Worm (Caenorhabditis elegans) whole organism, mixed stage, embryonic: ENCODE data around the gene Y57A10A.24.

Experiments used
- M03D4.4 ChIP-seq: sonication (generic microtip); optimal IDR thresholded peaks from 2 replicates; lab custom pipeline; 2017; ENCODE audit warnings: mild to moderate bottlenecking, missing genetic modification characterization, missing compliant biosample characterization
- blmp-1 ChIP-seq: fragments of 150-350 bp; optimal IDR thresholded peaks from 2 replicates; lab custom pipeline; 2014; ENCODE audit warnings: missing biosample characterization, missing genetic modification characterization
- ceh-43 ChIP-seq: fragments of 200-800 bp; sonication (Bioruptor generic); optimal IDR thresholded peaks from 2 replicates; lab custom pipeline; 2018; ENCODE audit warnings: mild to moderate bottlenecking, missing genetic modification characterization, moderate library complexity, missing compliant biosample characterization
- ceh-83 ChIP-seq: fragments of 200-800 bp; sonication (Bioruptor generic); optimal IDR thresholded peaks from 2 replicates; lab custom pipeline; 2018; ENCODE audit warnings: mild to moderate bottlenecking, missing genetic modification characterization, missing compliant biosample characterization
- ces-1 ChIP-seq: fragments of 150-350 bp; optimal IDR thresholded peaks from 2 replicates; lab custom pipeline; 2014; ENCODE audit warnings: missing biosample characterization, missing genetic modification reagents, missing genetic modification characterization
- cnd-1 ChIP-seq: fragments of 200-800 bp; sonication (Bioruptor generic); optimal IDR thresholded peaks from 2 replicates; lab custom pipeline; 2018; ENCODE audit warnings: mild to moderate bottlenecking, missing genetic modification characterization, missing compliant biosample characterization
- drap-1 ChIP-seq: fragments of 200-800 bp; sonication (Bioruptor generic); optimal IDR thresholded peaks from 3 replicates; lab custom pipeline; 2018; ENCODE audit warnings: mild to moderate bottlenecking, missing genetic modification characterization, missing compliant biosample characterization
- elt-1 ChIP-seq: sonication (generic microtip); optimal IDR thresholded peaks from 2 replicates; lab custom pipeline; 2017; ENCODE audit warnings: missing genetic modification characterization, mild to moderate bottlenecking, missing compliant biosample characterization, antibody characterized with exemption, moderate library complexity, borderline replicate concordance; ENCODE audit not compliant: insufficient read depth
- elt-3 ChIP-seq: fragments of 150-350 bp; optimal IDR thresholded peaks from 2 replicates; lab custom pipeline; 2014; ENCODE audit warnings: missing biosample characterization, missing genetic modification characterization
- hlh-1 ChIP-seq: fragments of 150-350 bp; optimal IDR thresholded peaks from 2 replicates; lab custom pipeline; 2014; ENCODE audit warnings: missing biosample characterization, missing genetic modification reagents, missing genetic modification characterization
- lin-13 ChIP-seq: fragments of 150-350 bp; optimal IDR thresholded peaks from 2 replicates; lab custom pipeline; 2014; ENCODE audit warnings: missing biosample characterization, missing genetic modification characterization
- lin-32 ChIP-seq: fragments of 200-800 bp; sonication (Bioruptor generic); optimal IDR thresholded peaks from 2 replicates; lab custom pipeline; 2018; ENCODE audit warnings: mild to moderate bottlenecking, missing genetic modification characterization, missing compliant biosample characterization
- lsy-2 ChIP-seq: fragments of 150-350 bp; optimal IDR thresholded peaks from 2 replicates; lab custom pipeline; 2014; ENCODE audit warnings: missing biosample characterization, missing genetic modification characterization
- mab-5 ChIP-seq: fragments of 150-350 bp; optimal IDR thresholded peaks from 2 replicates; lab custom pipeline; 2014; ENCODE audit warnings: missing biosample characterization, missing genetic modification characterization
- mep-1 ChIP-seq: fragments of 150-350 bp; optimal IDR thresholded peaks from 2 replicates; lab custom pipeline; 2017; ENCODE audit warnings: missing biosample characterization, missing genetic modification reagents, missing genetic modification characterization, inconsistent platforms
- mls-2 ChIP-seq: sonication (generic microtip); optimal IDR thresholded peaks from 2 replicates; lab custom pipeline; 2016; ENCODE audit warnings: mild to moderate bottlenecking, missing genetic modification characterization, moderate library complexity, missing compliant biosample characterization
- nhr-12 ChIP-seq: fragments of 150-350 bp; optimal IDR thresholded peaks from 2 replicates; lab custom pipeline; 2014; ENCODE audit warnings: missing biosample characterization, missing genetic modification characterization
- nhr-2 ChIP-seq: fragments of 150-350 bp; optimal IDR thresholded peaks from 2 replicates; lab custom pipeline; 2014; ENCODE audit warnings: missing biosample characterization, missing genetic modification characterization
- nhr-237 ChIP-seq: fragments of 150-350 bp; optimal IDR thresholded peaks from 2 replicates; lab custom pipeline; 2014; ENCODE audit warnings: missing biosample characterization, missing genetic modification characterization
- nhr-28 ChIP-seq: fragments of 150-350 bp; optimal IDR thresholded peaks from 2 replicates; lab custom pipeline; 2014; ENCODE audit warnings: missing biosample characterization, missing genetic modification characterization
- pha-4 ChIP-seq: fragments of 150-350 bp; optimal IDR thresholded peaks from 2 replicates; lab custom pipeline; 2018; ENCODE audit warnings: missing biosample characterization, missing genetic modification reagents, missing genetic modification characterization
- sem-2 ChIP-seq: fragments of 200-800 bp; sonication (Bioruptor generic); optimal IDR thresholded peaks from 2 replicates; lab custom pipeline; 2018; ENCODE audit warnings: mild to moderate bottlenecking, missing genetic modification characterization, missing compliant biosample characterization
- snpc-4 ChIP-seq: fragments of 150-350 bp; optimal IDR thresholded peaks from 2 replicates; lab custom pipeline; 2014; ENCODE audit warnings: missing biosample characterization, missing genetic modification characterization
- sptf-1 ChIP-seq: sonication (generic microtip); optimal IDR thresholded peaks from 2 replicates; lab custom pipeline; 2017; ENCODE audit warnings: mild to moderate bottlenecking, missing genetic modification characterization, moderate library complexity, missing compliant biosample characterization
- tbx-8 ChIP-seq: fragments of 200-800 bp; sonication (Bioruptor generic); optimal IDR thresholded peaks from 2 replicates; lab custom pipeline; 2018; ENCODE audit warnings: mild to moderate bottlenecking, missing genetic modification characterization, moderate library complexity, missing compliant biosample characterization
- unc-120 ChIP-seq: sonication (generic microtip); optimal IDR thresholded peaks from 2 replicates; lab custom pipeline; 2017; ENCODE audit warnings: missing genetic modification characterization, missing compliant biosample characterization; ENCODE audit not compliant: poor library complexity, severe bottlenecking
- unc-39 ChIP-seq: fragments of 150-350 bp; optimal IDR thresholded peaks from 2 replicates; lab custom pipeline; 2014; ENCODE audit warnings: missing biosample characterization, missing genetic modification characterization
- unc-62 ChIP-seq: fragments of 150-350 bp; optimal IDR thresholded peaks from 2 replicates; lab custom pipeline; 2014; ENCODE audit warnings: missing biosample characterization, missing genetic modification reagents, missing genetic modification characterization
- zip-8 ChIP-seq: fragments of 150-350 bp; optimal IDR thresholded peaks from 2 replicates; lab custom pipeline; 2014; ENCODE audit warnings: missing biosample characterization, missing genetic modification characterization
- ztf-11 ChIP-seq: fragments of 150-350 bp; optimal IDR thresholded peaks from 2 replicates; lab custom pipeline; 2014; ENCODE audit warnings: missing biosample characterization, missing genetic modification characterization

Y57A10A.24 gene

DNA sequence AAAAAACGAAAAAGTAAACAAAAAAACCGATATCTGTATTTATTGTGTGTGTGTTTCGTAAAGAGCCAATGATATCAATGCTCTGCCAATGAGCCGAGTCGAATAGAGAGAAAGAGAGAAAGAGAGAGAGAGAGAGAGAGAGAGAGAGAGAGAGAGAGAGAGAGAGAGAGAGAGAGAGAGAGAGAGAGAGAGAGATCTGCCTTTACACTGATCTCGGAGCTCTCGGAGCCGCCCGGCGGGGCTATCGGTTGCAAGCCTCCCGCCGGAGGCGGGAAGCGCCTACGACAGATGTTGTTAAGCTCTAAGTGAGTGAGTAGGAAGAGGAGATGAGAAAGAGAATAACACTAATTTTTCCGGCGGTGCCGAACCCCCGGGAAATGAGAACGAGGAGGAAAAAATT is 26.1 kb downstream of the Y57A10A.24 start:
- TF ChIP-seq hlh-1 (tag; lab: Kevin White, UChicago): peak; percentile 71
- no peak for TF ChIP-seq tbx-8 (GFP tag; lab: Kevin White, UChicago)
- TF ChIP-seq M03D4.4: peak; percentile 59
- peak; percentile 31 for TF ChIP-seq unc-120 (tag; lab: Kevin White, UChicago)
- peak; percentile 50 for TF ChIP-seq sptf-1
- no peak for TF ChIP-seq snpc-4
- peak; percentile 0 for TF ChIP-seq unc-62 (GFP tag; lab: Kevin White, UChicago)

ce11 chrII:12274944-12275343 is 32.2 kb downstream of the Y57A10A.24 start, which contains the start of gene Y57A10A.27:
Gene Y57A10A.27, minus strand, starts transcription at chrII:12275044.
- TF ChIP-seq lsy-2 (tag; lab: Kevin White, UChicago): no peak
- TF ChIP-seq ces-1 (GFP tag; lab: Kevin White, UChicago): no peak
- TF ChIP-seq zip-8 (tag; lab: Kevin White, UChicago): no peak
- no peak for TF ChIP-seq sptf-1
- no peak for TF ChIP-seq pha-4 (tag; lab: Kevin White, UChicago)
- TF ChIP-seq unc-120 (tag; lab: Kevin White, UChicago): no peak
- no peak for TF ChIP-seq nhr-237 (tag; lab: Kevin White, UChicago)
- no peak for TF ChIP-seq nhr-12 (tag; lab: Kevin White, UChicago)
- no peak for TF ChIP-seq mls-2 (tag; lab: Kevin White, UChicago)
- no peak for TF ChIP-seq ztf-11 (tag; lab: Kevin White, UChicago)
- TF ChIP-seq hlh-1 (tag; lab: Kevin White, UChicago): no peak
- no peak for TF ChIP-seq mep-1 (tag; lab: Kevin White, UChicago)
- TF ChIP-seq mab-5 (tag; lab: Kevin White, UChicago): no peak
- TF ChIP-seq lin-32: no peak
- no peak for TF ChIP-seq nhr-2 (tag; lab: Kevin White, UChicago)

- TF ChIP-seq mab-5 (tag; lab: Kevin White, UChicago) (no peak), tbx-8 (GFP tag; lab: Kevin White, UChicago) (no peak), nhr-12 (tag; lab: Kevin White, UChicago) (no peak), lin-13 (no peak), unc-120 (tag; lab: Kevin White, UChicago) (no peak), sem-2 (GFP tag; lab: Kevin White, UChicago) (no peak), ceh-43 (GFP tag; lab: Kevin White, UChicago) (no peak)
Measured at ce11 chrII:12278602-12279001, 35.9 kb downstream of the Y57A10A.24 start.

DNA sequence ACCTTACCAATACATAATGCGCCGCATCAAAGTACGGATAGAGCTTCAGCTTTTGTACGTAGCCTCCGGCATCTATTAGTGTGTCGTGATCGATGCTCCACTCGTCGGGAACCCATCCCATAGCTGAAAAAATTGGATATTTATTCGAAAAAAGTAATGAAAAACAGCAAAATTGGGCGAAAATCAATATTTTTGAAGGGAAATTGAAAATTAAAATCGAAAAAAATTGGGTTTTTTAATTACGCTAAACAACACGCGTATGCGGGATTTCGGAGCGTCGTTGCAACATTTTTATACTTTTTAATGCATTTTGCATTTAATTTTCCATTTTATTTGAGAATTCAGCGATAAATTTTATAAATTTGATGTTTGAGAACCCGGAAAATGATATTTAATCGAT is 36.5 kb downstream of the Y57A10A.24 start, which contains the start of the genes tric-1B.2 and Y57A10A.29:
tric-1B.2 (minus strand) TSS at position 129 of the 400 bp plus-strand sequence.
Y57A10A.29 (plus strand) TSS at position 303 of the 400 bp plus-strand sequence.
- TF ChIP-seq ceh-83 (GFP tag; lab: Kevin White, UChicago) (no peak), nhr-28 (no peak), sptf-1 (no peak), unc-39 (tag; lab: Kevin White, UChicago) (no peak), ces-1 (GFP tag; lab: Kevin White, UChicago) (peak; percentile 67), elt-1 (tag; lab: Kevin White, UChicago) (no peak), nhr-2 (tag; lab: Kevin White, UChicago) (no peak), M03D4.4 (no peak), nhr-12 (tag; lab: Kevin White, UChicago) (no peak)
- TF ChIP-seq, all 35 proteins: peak for 1

DNA sequence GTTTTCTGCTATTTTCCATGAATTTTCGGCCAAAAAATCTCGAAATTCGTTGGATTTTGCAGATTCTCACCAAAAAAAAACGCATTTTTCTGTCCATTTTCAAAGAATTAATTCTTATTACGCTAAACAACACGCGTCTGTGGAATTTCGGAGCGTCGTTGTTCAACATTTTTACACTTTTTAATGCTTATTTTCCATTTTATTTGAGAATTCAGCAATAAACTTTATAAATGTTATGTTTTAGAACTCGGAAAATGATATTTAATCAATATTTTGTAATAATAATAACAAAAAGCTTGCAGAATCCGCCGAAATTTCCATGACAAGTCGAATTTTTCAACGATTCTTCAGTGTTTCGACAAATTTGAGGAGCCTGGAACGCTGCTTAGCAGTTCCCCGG is 37.6 kb downstream of the Y57A10A.24 start, which contains the start of gene ife-5:
ife-5 (plus strand) TSS at position 301 of the 400 bp plus-strand sequence.
- TF ChIP-seq nhr-2 (tag; lab: Kevin White, UChicago) (no peak), mab-5 (tag; lab: Kevin White, UChicago) (no peak), snpc-4 (no peak), blmp-1 (tag; lab: Kevin White, UChicago) (no peak), unc-62 (GFP tag; lab: Kevin White, UChicago) (no peak), ces-1 (GFP tag; lab: Kevin White, UChicago) (no peak), unc-39 (tag; lab: Kevin White, UChicago) (no peak), lin-32 (no peak), elt-1 (tag; lab: Kevin White, UChicago) (no peak), ceh-43 (GFP tag; lab: Kevin White, UChicago) (no peak), lin-13 (no peak), lsy-2 (tag; lab: Kevin White, UChicago) (no peak), drap-1 (GFP tag; lab: Kevin White, UChicago) (no peak), tbx-8 (GFP tag; lab: Kevin White, UChicago) (no peak), nhr-28 (no peak), elt-3 (tag; lab: Kevin White, UChicago) (no peak), unc-120 (tag; lab: Kevin White, UChicago) (no peak), nhr-237 (tag; lab: Kevin White, UChicago) (no peak), cnd-1 (tag; lab: Kevin White, UChicago) (no peak)
